Fruit fly (Drosophila melanogaster) whole organism, embryonic: Measurements from ENCODE around the gene CG5846.

Source experiments
- Ada2b ChIP-seq: fragments of 200-800 bp; sonication (Bioruptor generic); IDR thresholded peaks from 2 replicates; pipeline ENCODE4 v1.3.6; 2022; ENCODE audit warnings: missing biosample characterization, missing genetic modification characterization
- CG10267 ChIP-seq: fragments of 200-800 bp; sonication (Bioruptor generic); optimal IDR thresholded peaks from 2 replicates; lab custom pipeline; 2018; ENCODE audit warnings: missing biosample characterization, mild to moderate bottlenecking, missing genetic modification characterization, moderate library complexity
- CG11695 ChIP-seq: fragments of 200-800 bp; sonication (Bioruptor generic); IDR thresholded peaks from 3 replicates; pipeline ENCODE4 v1.3.6; 2022; ENCODE audit warnings: missing biosample characterization, missing genetic modification characterization
- CG12299 ChIP-seq: fragments of 200-800 bp; sonication (Bioruptor generic); optimal IDR thresholded peaks from 2 replicates; lab custom pipeline; 2018; ENCODE audit warnings: missing biosample characterization, mild to moderate bottlenecking, missing genetic modification characterization
- CG12391 ChIP-seq: fragments of 200-800 bp; sonication (Bioruptor generic); optimal IDR thresholded peaks from 3 replicates; lab custom pipeline; 2018; ENCODE audit warnings: missing biosample characterization, mild to moderate bottlenecking, missing genetic modification characterization, moderate library complexity
- CG12659 ChIP-seq: fragments of 200-800 bp; sonication (Bioruptor generic); optimal IDR thresholded peaks from 3 replicates; lab custom pipeline; 2017; ENCODE audit warnings: mild to moderate bottlenecking, missing biosample characterization, missing genetic modification reagents, missing genetic modification characterization
- CG13894 ChIP-seq: fragments of 200-800 bp; sonication (Bioruptor generic); optimal IDR thresholded peaks from 3 replicates; lab custom pipeline; 2018; ENCODE audit warnings: missing biosample characterization, mild to moderate bottlenecking, missing genetic modification characterization, moderate library complexity
- CG14014 ChIP-seq: fragments of 200-800 bp; sonication (Bioruptor generic); IDR thresholded peaks from 2 replicates; pipeline ENCODE4 v1.3.6; 2022; ENCODE audit warnings: missing biosample characterization, missing genetic modification characterization
- CG14050 ChIP-seq: fragments of 200-800 bp; sonication (Bioruptor generic); IDR thresholded peaks from 3 replicates; pipeline ENCODE4 v1.3.6; 2022; ENCODE audit warnings: missing biosample characterization, missing genetic modification characterization
- CG14860 ChIP-seq: fragments of 200-800 bp; sonication (Bioruptor generic); IDR thresholded peaks from 3 replicates; pipeline ENCODE4 v1.3.6; 2022; ENCODE audit warnings: missing biosample characterization, missing genetic modification characterization; ENCODE audit not compliant: partially characterized antibody
- CG15269 ChIP-seq: fragments of 200-800 bp; sonication (Bioruptor generic); optimal IDR thresholded peaks from 2 replicates; lab custom pipeline; 2018; ENCODE audit warnings: missing biosample characterization, mild to moderate bottlenecking, missing genetic modification characterization, moderate library complexity
- CG1647 ChIP-seq: fragments of 200-800 bp; sonication (Bioruptor generic); optimal IDR thresholded peaks from 3 replicates; lab custom pipeline; 2016; ENCODE audit warnings: missing biosample characterization, missing genetic modification characterization
- CG2116 ChIP-seq: fragments of 200-800 bp; sonication (Bioruptor generic); optimal IDR thresholded peaks from 3 replicates; lab custom pipeline; 2018; ENCODE audit warnings: missing biosample characterization, mild to moderate bottlenecking, missing genetic modification characterization
- CG2678 ChIP-seq: fragments of 200-800 bp; sonication (Bioruptor generic); optimal IDR thresholded peaks from 3 replicates; lab custom pipeline; 2019; ENCODE audit warnings: missing biosample characterization, mild to moderate bottlenecking, missing genetic modification characterization, moderate library complexity
- CG2875 ChIP-seq: fragments of 200-800 bp; sonication (Bioruptor generic); optimal IDR thresholded peaks from 2 replicates; lab custom pipeline; 2017; ENCODE audit warnings: missing biosample characterization, mild to moderate bottlenecking, missing genetic modification characterization, missing genetic modification reagents
- CG34376 ChIP-seq: fragments of 200-800 bp; sonication (Bioruptor generic); optimal IDR thresholded peaks from 2 replicates; lab custom pipeline; 2018; ENCODE audit warnings: missing biosample characterization, mild to moderate bottlenecking, missing genetic modification characterization
- CG4360 ChIP-seq: fragments of 200-800 bp; sonication (Bioruptor generic); IDR thresholded peaks from 2 replicates; pipeline ENCODE4 v1.3.6; 2022; ENCODE audit warnings: missing biosample characterization, missing genetic modification characterization
- CG4424 ChIP-seq: fragments of 200-800 bp; sonication (Bioruptor generic); optimal IDR thresholded peaks from 3 replicates; lab custom pipeline; 2016; ENCODE audit warnings: missing biosample characterization, missing genetic modification characterization
- CG6254 ChIP-seq: fragments of 200-800 bp; sonication (Bioruptor generic); optimal IDR thresholded peaks from 3 replicates; lab custom pipeline; 2017; ENCODE audit warnings: mild to moderate bottlenecking, missing biosample characterization, missing genetic modification reagents, missing genetic modification characterization
- CrebB ChIP-seq: fragments of 200-800 bp; sonication (Bioruptor generic); optimal IDR thresholded peaks from 3 replicates; lab custom pipeline; 2018; ENCODE audit warnings: missing biosample characterization, mild to moderate bottlenecking, missing genetic modification characterization
- Deaf1 ChIP-seq: fragments of 200-800 bp; optimal IDR thresholded peaks from 3 replicates; lab custom pipeline; 2019; ENCODE audit warnings: missing biosample characterization, mild to moderate bottlenecking, missing genetic modification characterization, moderate library complexity
- Hsf ChIP-seq: fragments of 200-800 bp; sonication (Bioruptor generic); optimal IDR thresholded peaks from 3 replicates; lab custom pipeline; 2016; ENCODE audit warnings: missing biosample characterization, missing genetic modification characterization
- Jarid2 ChIP-seq: fragments of 200-800 bp; sonication (Bioruptor generic); optimal IDR thresholded peaks from 3 replicates; lab custom pipeline; 2017; ENCODE audit warnings: mild to moderate bottlenecking, missing biosample characterization, missing genetic modification reagents, missing genetic modification characterization
- Kr ChIP-seq: fragments of 200-800 bp; sonication (Bioruptor generic); optimal IDR thresholded peaks from 2 replicates; lab custom pipeline; 2017; ENCODE audit warnings: missing biosample characterization, mild to moderate bottlenecking, missing genetic modification characterization
- Rfx ChIP-seq: fragments of 200-800 bp; sonication (Bioruptor generic); IDR thresholded peaks from 2 replicates; pipeline ENCODE4 v1.3.6; 2022; ENCODE audit warnings: missing biosample characterization, missing genetic modification characterization
- bbx ChIP-seq: fragments of 200-800 bp; sonication (Bioruptor generic); IDR thresholded peaks from 2 replicates; pipeline ENCODE4 v1.3.6; 2022; ENCODE audit warnings: missing biosample characterization, missing genetic modification characterization; ENCODE audit not compliant: partially characterized antibody
- bigmax ChIP-seq: fragments of 200-800 bp; sonication (Bioruptor generic); optimal IDR thresholded peaks from 2 replicates; lab custom pipeline; 2018; ENCODE audit warnings: missing biosample characterization, mild to moderate bottlenecking, missing genetic modification characterization
- caup ChIP-seq: fragments of 200-800 bp; sonication (Bioruptor generic); optimal IDR thresholded peaks from 3 replicates; lab custom pipeline; 2017; ENCODE audit warnings: missing biosample characterization, mild to moderate bottlenecking, missing genetic modification characterization, moderate library complexity; ENCODE audit not compliant: severe bottlenecking
- cg ChIP-seq: fragments of 200-800 bp; sonication (Bioruptor generic); optimal IDR thresholded peaks from 3 replicates; lab custom pipeline; 2019; ENCODE audit warnings: missing biosample characterization, mild to moderate bottlenecking, missing genetic modification characterization, moderate library complexity
- croc ChIP-seq: fragments of 200-800 bp; sonication (Bioruptor generic); conservative IDR thresholded peaks from 3 replicates; pipeline ENCODE4 v1.3.6; 2022; ENCODE audit warnings: missing biosample characterization, missing genetic modification characterization
- dmrt11E ChIP-seq: fragments of 200-800 bp; sonication (Bioruptor generic); optimal IDR thresholded peaks from 3 replicates; lab custom pipeline; 2018; ENCODE audit warnings: missing biosample characterization, mild to moderate bottlenecking, missing genetic modification characterization, moderate library complexity
- fd64A ChIP-seq: fragments of 200-800 bp; sonication (Bioruptor generic); optimal IDR thresholded peaks from 3 replicates; lab custom pipeline; 2018; ENCODE audit warnings: missing biosample characterization, mild to moderate bottlenecking, missing genetic modification characterization
- fd96Cb ChIP-seq: fragments of 200-800 bp; sonication (Bioruptor generic); optimal IDR thresholded peaks from 2 replicates; lab custom pipeline; 2018; ENCODE audit warnings: missing biosample characterization, mild to moderate bottlenecking, missing genetic modification characterization, moderate library complexity
- fu2 ChIP-seq: fragments of 200-800 bp; sonication (Bioruptor generic); optimal IDR thresholded peaks from 2 replicates; lab custom pipeline; 2016; ENCODE audit warnings: missing biosample characterization, missing genetic modification characterization
- grn ChIP-seq: fragments of 200-800 bp; sonication (Bioruptor generic); optimal IDR thresholded peaks from 3 replicates; lab custom pipeline; 2017; ENCODE audit warnings: missing biosample characterization, missing genetic modification characterization
- hbn ChIP-seq: fragments of 200-800 bp; sonication (Bioruptor generic); IDR thresholded peaks from 2 replicates; pipeline ENCODE4 v1.3.6; 2022; ENCODE audit warnings: missing biosample characterization, missing genetic modification characterization; ENCODE audit not compliant: partially characterized antibody
- hkb ChIP-seq, 2 experiments: fragments of 200-800 bp in 1 of 2; fragments of >200 bp in 1 of 2; sonication (Bioruptor generic) in 1 of 2; IDR thresholded peaks in 1 of 2; optimal IDR thresholded peaks in 1 of 2; 2 replicates each; pipeline versions ENCODE4 v1.3.6 to Lab custom; 2017 to 2022; ENCODE audit warnings: missing biosample characterization in 1 of 2, missing genetic modification characterization in 1 of 2
- odd ChIP-seq: fragments of 200-800 bp; sonication (Bioruptor generic); optimal IDR thresholded peaks from 2 replicates; lab custom pipeline; 2017; ENCODE audit warnings: missing biosample characterization, mild to moderate bottlenecking, missing genetic modification characterization
- pan ChIP-seq, 4 experiments: fragments of >200 bp in 3 of 4; fragments of 200-800 bp in 1 of 4; sonication (Bioruptor generic) in 1 of 4; optimal IDR thresholded peaks in 3 of 4; IDR thresholded peaks in 1 of 4; 2 replicates each; pipeline versions ENCODE4 v1.3.6 to Lab custom; 2017 to 2022; ENCODE audit warnings: missing biosample characterization in 2 of 4, missing genetic modification characterization in 2 of 4, mixed read lengths in 1 of 4
- pho ChIP-seq: fragments of 200-800 bp; sonication (Bioruptor generic); optimal IDR thresholded peaks from 2 replicates; lab custom pipeline; 2016; ENCODE audit warnings: missing biosample characterization, missing genetic modification characterization
- psq ChIP-seq: fragments of 200-800 bp; sonication (Bioruptor generic); optimal IDR thresholded peaks from 2 replicates; lab custom pipeline; 2017; ENCODE audit warnings: missing biosample characterization, missing genetic modification characterization
- sd ChIP-seq: fragments of 200-800 bp; sonication (Bioruptor generic); optimal IDR thresholded peaks from 3 replicates; lab custom pipeline; 2018; ENCODE audit warnings: missing biosample characterization, mild to moderate bottlenecking, missing genetic modification characterization, moderate library complexity
- sqz ChIP-seq: fragments of 200-800 bp; sonication (Bioruptor generic); optimal IDR thresholded peaks from 3 replicates; lab custom pipeline; 2018; ENCODE audit warnings: missing biosample characterization, mild to moderate bottlenecking, missing genetic modification characterization
- tup ChIP-seq: fragments of 200-800 bp; sonication (Bioruptor generic); optimal IDR thresholded peaks from 2 replicates; lab custom pipeline; 2016; ENCODE audit warnings: missing biosample characterization, mild to moderate bottlenecking, missing genetic modification characterization, moderate library complexity
- zf30C ChIP-seq: fragments of 200-800 bp; sonication (Bioruptor generic); optimal IDR thresholded peaks from 3 replicates; lab custom pipeline; 2018; ENCODE audit warnings: missing biosample characterization, mild to moderate bottlenecking, missing genetic modification characterization
- zfh2 ChIP-seq: fragments of 200-800 bp; sonication (Bioruptor generic); optimal IDR thresholded peaks from 2 replicates; lab custom pipeline; 2016; ENCODE audit warnings: missing biosample characterization, missing genetic modification characterization

CG5846 gene

dm6 chr2L:9908468-9908967, 48.5 kb downstream of the CG5846 start, which contains the start of gene CG13124 (continued):
- peak; percentile 23; the same call in 1 of the 3 replicates for TF ChIP-seq CG11695
- TF ChIP-seq CG14014 = peak; percentile 24; the same call in 1 of the 2 replicates
- peak; percentile 50 for TF ChIP-seq CG13894 (tag; lab: Kevin White, UChicago)
- peak; percentile 62 for TF ChIP-seq CG34376
- peak; percentile 10 for TF ChIP-seq Jarid2 (GFP tag; lab: Kevin White, UChicago)
- peak; percentile 44 for TF ChIP-seq CrebB (tag; lab: Kevin White, UChicago)
- TF ChIP-seq CG2875 = no peak
- peak; percentile 0 for TF ChIP-seq CG10267 (tag; lab: Kevin White, UChicago)
- TF ChIP-seq CG4424 = no peak
- TF ChIP-seq fu2 (GFP tag; lab: Kevin White, UChicago) = no peak
- TF ChIP-seq Rfx (GFP tag; lab: Robert Waterston, UW) = peak; percentile 74
- no peak for TF ChIP-seq bbx (GFP tag; lab: Robert Waterston, UW)
- TF ChIP-seq pan (optimal IDR thresholded peaks at IDR 0.05; lab: Kevin White, UChicago) = no peak
- TF ChIP-seq pan (GFP tag; optimal IDR thresholded peaks at IDR 0.05 in 1 of 2, IDR thresholded peaks at IDR 0.05 in 1 of 2) = peak in 1 of 2 experiments; percentile 21
- TF ChIP-seq pho (GFP tag; lab: Kevin White, UChicago) = no peak
- TF ChIP-seq CG15269 (tag; lab: Kevin White, UChicago) = peak; percentile 44
- no peak for TF ChIP-seq dmrt11E
- TF ChIP-seq sd (tag; lab: Kevin White, UChicago) = no peak
- TF ChIP-seq caup (GFP tag; lab: Kevin White, UChicago) = no peak
- TF ChIP-seq bigmax = no peak
- TF ChIP-seq CG2678 (tag; lab: Kevin White, UChicago) = peak; percentile 43
- no peak for TF ChIP-seq fd96Cb (tag; lab: Kevin White, UChicago)
- TF ChIP-seq CG2116 (GFP tag; lab: Kevin White, UChicago) = no peak
- no peak for TF ChIP-seq Kr (GFP tag; lab: Kevin White, UChicago)
- peak; percentile 34 for TF ChIP-seq Deaf1 (tag; lab: Kevin White, UChicago)
- no peak for TF ChIP-seq hkb (optimal IDR thresholded peaks at IDR 0.05; lab: Kevin White, UChicago)
- peak; percentile 24 for TF ChIP-seq hkb (GFP tag; IDR thresholded peaks at IDR 0.05; lab: Robert Waterston, UW)
- no peak for TF ChIP-seq fd64A (GFP tag; lab: Kevin White, UChicago)
- no peak for TF ChIP-seq CG14050 (GFP tag; lab: Robert Waterston, UW)

dm6 chr2L:9907320-9908256, 49.4 kb downstream of the CG5846 start:
- TF ChIP-seq CG6254 (GFP tag; lab: Kevin White, UChicago) (no peak), CG1647 (GFP tag; lab: Kevin White, UChicago) (no peak), zfh2 (no peak), CG4360 (peak; percentile 92), cg (GFP tag; lab: Kevin White, UChicago) (peak; percentile 85), hbn (GFP tag; lab: Robert Waterston, UW) (no peak), CG14860 (GFP tag; lab: Robert Waterston, UW) (no peak), croc (GFP tag; lab: Robert Waterston, UW) (no peak), sqz (GFP tag; lab: Kevin White, UChicago) (peak; percentile 23), zf30C (GFP tag; lab: Kevin White, UChicago) (no peak), tup (GFP tag; lab: Kevin White, UChicago) (no peak), grn (GFP tag; lab: Kevin White, UChicago) (peak; percentile 14), Hsf (no peak), CG12659 (GFP tag; lab: Kevin White, UChicago) (no peak), psq (peak; percentile 81), CG12391 (tag; lab: Kevin White, UChicago) (no peak), CG12299 (tag; lab: Kevin White, UChicago) (no peak), Ada2b (GFP tag; lab: Robert Waterston, UW) (0 out of 2 replicates have a peak, but pooled peaks have one; percentile 4), odd (GFP tag; lab: Kevin White, UChicago) (no peak), fd96Cb (tag; lab: Kevin White, UChicago) (no peak)
